Worm (Caenorhabditis elegans) whole organism, young adult: ENCODE results near the gene ttr-19.

ENCODE experiments used
- B0035.1 ChIP-seq: sonication (generic microtip); optimal IDR thresholded peaks from 2 replicates; lab custom pipeline; 2016; ENCODE audit warnings: missing genetic modification characterization, mild to moderate bottlenecking, missing compliant biosample characterization, missing genotype, missing genetic modification reagents
- ceh-27 ChIP-seq: fragments of 200-800 bp; sonication (Bioruptor generic); optimal IDR thresholded peaks from 2 replicates; lab custom pipeline; 2018; ENCODE audit warnings: mild to moderate bottlenecking, missing genetic modification characterization, moderate library complexity, missing compliant biosample characterization
- him-1 ChIP-seq: sonication (generic microtip); optimal IDR thresholded peaks from 2 replicates; lab custom pipeline; 2016; ENCODE audit warnings: missing genotype, missing genetic modification reagents, missing genetic modification characterization, missing compliant biosample characterization
- madf-8 ChIP-seq: fragments of 200-800 bp; sonication (Bioruptor generic); conservative IDR thresholded peaks from 2 replicates; pipeline ENCODE4 v1.3.6; 2022; ENCODE audit warnings: missing genetic modification reagents, missing genetic modification characterization, missing compliant biosample characterization
- snpc-4 ChIP-seq, 5 experiments: fragments of 150-350 bp in 1 of 5; sonication (generic microtip) in 4 of 5; optimal IDR thresholded peaks; 2 replicates each; lab custom pipeline; 2014 to 2018; ENCODE audit warnings: missing genetic modification characterization in 5 of 5, missing biosample characterization in 3 of 5, antibody characterized with exemption in 2 of 5, mild to moderate bottlenecking in 2 of 5, missing compliant biosample characterization in 2 of 5, missing genotype in 2 of 5, moderate library complexity in 2 of 5, missing genetic modification reagents in 1 of 5
- zim-3 ChIP-seq: sonication (generic microtip); optimal IDR thresholded peaks from 2 replicates; lab custom pipeline; 2017; ENCODE audit warnings: mild to moderate bottlenecking, missing genetic modification characterization, moderate library complexity, missing compliant biosample characterization

DNA sequence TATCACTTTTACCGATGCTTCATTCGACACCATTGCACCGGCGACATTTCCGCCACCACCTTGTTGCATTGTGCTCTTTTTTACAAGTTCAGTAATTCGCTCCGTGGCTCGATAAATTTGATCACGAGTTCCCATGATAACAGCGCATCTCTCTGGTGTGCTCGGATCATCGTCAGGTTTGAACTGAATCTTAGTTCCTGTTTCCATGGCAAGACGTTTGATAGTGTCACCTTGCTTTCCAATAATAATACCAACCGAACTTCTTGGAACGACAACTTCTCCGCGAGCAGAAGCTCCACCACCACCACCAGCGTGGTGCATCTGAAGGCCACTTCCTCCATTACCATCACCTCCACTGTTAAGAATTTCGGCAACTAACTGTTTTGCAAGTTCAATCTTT lies 9.9 kb upstream of the ttr-19 start:
- no peak for TF ChIP-seq madf-8 (GFP tag; lab: Robert Waterston, UW)
- no peak for TF ChIP-seq B0035.1 (tag; lab: Kevin White, UChicago)
- TF ChIP-seq ceh-27: no peak
- TF ChIP-seq zim-3 (tag; lab: Kevin White, UChicago): no peak
- TF ChIP-seq snpc-4 (GFP tag; optimal IDR thresholded peaks at IDR 0.05; lab: Kevin White, UChicago): no peak
- TF ChIP-seq snpc-4 (tag; optimal IDR thresholded peaks at IDR 0.05; lab: Kevin White, UChicago): no peak
- no peak for TF ChIP-seq him-1 (tag; lab: Kevin White, UChicago)
